Fruit fly (Drosophila melanogaster): ENCODE results near the gene CG12746.

The CG12746 gene

dm6 chr3R:5600361-5601043 is 35.8 kb downstream of the CG12746 start (continued):
- TF ChIP-seq CG16813 (GFP tag; IDR thresholded peaks at IDR 0.05; ENCODE audit: partially characterized antibody), result no peak
- TF ChIP-seq Hey (tag; optimal IDR thresholded peaks at IDR 0.05), result no peak
- TF ChIP-seq CG2199 (GFP tag; IDR thresholded peaks at IDR 0.05), result no peak
- no peak for TF ChIP-seq Atf3 (GFP tag; optimal IDR thresholded peaks at IDR 0.05)
- TF ChIP-seq gfzf (GFP tag; optimal IDR thresholded peaks at IDR 0.05), result no peak
- peak; percentile 7 for TF ChIP-seq CG15479 (GFP tag; optimal IDR thresholded peaks at IDR 0.05)
- no peak for TF ChIP-seq nau (GFP tag; optimal IDR thresholded peaks at IDR 0.05)
- TF ChIP-seq grau (tag; optimal IDR thresholded peaks at IDR 0.05), result no peak
- TF ChIP-seq CG6683 (GFP tag; optimal IDR thresholded peaks at IDR 0.05), result peak; percentile 14
- no peak for TF ChIP-seq Scr (GFP tag; IDR thresholded peaks at IDR 0.05; ENCODE audit: partially characterized antibody)
- TF ChIP-seq cg (GFP tag; optimal IDR thresholded peaks at IDR 0.05), result peak; percentile 47
- no peak for TF ChIP-seq prd (optimal IDR thresholded peaks at IDR 0.05)
- no peak for TF ChIP-seq prd (GFP tag; IDR thresholded peaks at IDR 0.05)
- peak; percentile 58 for TF ChIP-seq wek (GFP tag; optimal IDR thresholded peaks at IDR 0.05)
- no peak for TF ChIP-seq zen2 (GFP tag; IDR thresholded peaks at IDR 0.05; ENCODE audit: partially characterized antibody)
- TF ChIP-seq CG2678 (tag; optimal IDR thresholded peaks at IDR 0.05), result peak; percentile 30
- no peak for TF ChIP-seq Abd-B (GFP tag; optimal IDR thresholded peaks at IDR 0.05)
- no peak for TF ChIP-seq Six4 (GFP tag; optimal IDR thresholded peaks at IDR 0.05)
- no peak for TF ChIP-seq CG15011 (GFP tag; optimal IDR thresholded peaks at IDR 0.05)
- TF ChIP-seq kni (GFP tag; optimal IDR thresholded peaks at IDR 0.05), result peak; percentile 76
- peak; percentile 95 for TF ChIP-seq psq (GFP tag; optimal IDR thresholded peaks at IDR 0.05)
- TF ChIP-seq MBD-R2 (GFP tag; IDR thresholded peaks at IDR 0.05), result no peak
- TF ChIP-seq CG2875 (GFP tag; optimal IDR thresholded peaks at IDR 0.05), result no peak
- no peak for TF ChIP-seq BEAF-32 (GFP tag; optimal IDR thresholded peaks at IDR 0.05)
- no peak for TF ChIP-seq ara (GFP tag; IDR thresholded peaks at IDR 0.05)
- TF ChIP-seq gsb-n (tag; optimal IDR thresholded peaks at IDR 0.05), result no peak
- peak; percentile 65 for TF ChIP-seq D (optimal IDR thresholded peaks at IDR 0.05)
- TF ChIP-seq D (GFP tag; optimal IDR thresholded peaks at IDR 0.05), result no peak
- TF ChIP-seq ftz-f1 (GFP tag; optimal IDR thresholded peaks at IDR 0.05), result peak; percentile 78
- TF ChIP-seq peb (GFP tag; IDR thresholded peaks at IDR 0.05), result no peak
- TF ChIP-seq bigmax (GFP tag; optimal IDR thresholded peaks at IDR 0.05), result peak; percentile 94
- TF ChIP-seq Aef1 (GFP tag; IDR thresholded peaks at IDR 0.05), result no peak
- no peak for TF ChIP-seq sc (optimal IDR thresholded peaks at IDR 0.05)
- TF ChIP-seq sc (GFP tag; optimal IDR thresholded peaks at IDR 0.05), result no peak
- peak; percentile 39 for TF ChIP-seq CG18599 (GFP tag; optimal IDR thresholded peaks at IDR 0.05)
- peak; percentile 39 for TF ChIP-seq CG15514 (GFP tag; optimal IDR thresholded peaks at IDR 0.05)
- no peak for TF ChIP-seq wdn (GFP tag; IDR thresholded peaks at IDR 0.05)
- TF ChIP-seq CG4707 (GFP tag; optimal IDR thresholded peaks at IDR 0.05), result peak; percentile 7
- TF ChIP-seq Drgx (GFP tag; IDR thresholded peaks at IDR 0.05), result no peak
- peak; percentile 15 for TF ChIP-seq scrt (GFP tag; optimal IDR thresholded peaks at IDR 0.05)
- no peak for TF ChIP-seq CG6272 (GFP tag; IDR thresholded peaks at IDR 0.05)
- no peak for TF ChIP-seq CG3726 (GFP tag; IDR thresholded peaks at IDR 0.05)
- TF ChIP-seq YL-1 (GFP tag; optimal IDR thresholded peaks at IDR 0.05), result peak; percentile 84
- TF ChIP-seq eve (GFP tag; optimal IDR thresholded peaks at IDR 0.05), result no peak
- TF ChIP-seq lilli (GFP tag; optimal IDR thresholded peaks at IDR 0.05), result peak; percentile 25
- TF ChIP-seq Nf-YB (GFP tag; optimal IDR thresholded peaks at IDR 0.05), result peak; percentile 1
- TF ChIP-seq CG6654 (GFP tag; optimal IDR thresholded peaks at IDR 0.05), result no peak
- peak; percentile 79 for TF ChIP-seq B-H2 (GFP tag; optimal IDR thresholded peaks at IDR 0.05)
- TF ChIP-seq NC2β (GFP tag; optimal IDR thresholded peaks at IDR 0.05), result no peak
- TF ChIP-seq CG8089 (GFP tag; optimal IDR thresholded peaks at IDR 0.05), result no peak

Measured in whole organism, embryonic.